Fruit fly (Drosophila melanogaster): ENCODE measurements around the gene Nepl8.

Gene Nepl8

DNA sequence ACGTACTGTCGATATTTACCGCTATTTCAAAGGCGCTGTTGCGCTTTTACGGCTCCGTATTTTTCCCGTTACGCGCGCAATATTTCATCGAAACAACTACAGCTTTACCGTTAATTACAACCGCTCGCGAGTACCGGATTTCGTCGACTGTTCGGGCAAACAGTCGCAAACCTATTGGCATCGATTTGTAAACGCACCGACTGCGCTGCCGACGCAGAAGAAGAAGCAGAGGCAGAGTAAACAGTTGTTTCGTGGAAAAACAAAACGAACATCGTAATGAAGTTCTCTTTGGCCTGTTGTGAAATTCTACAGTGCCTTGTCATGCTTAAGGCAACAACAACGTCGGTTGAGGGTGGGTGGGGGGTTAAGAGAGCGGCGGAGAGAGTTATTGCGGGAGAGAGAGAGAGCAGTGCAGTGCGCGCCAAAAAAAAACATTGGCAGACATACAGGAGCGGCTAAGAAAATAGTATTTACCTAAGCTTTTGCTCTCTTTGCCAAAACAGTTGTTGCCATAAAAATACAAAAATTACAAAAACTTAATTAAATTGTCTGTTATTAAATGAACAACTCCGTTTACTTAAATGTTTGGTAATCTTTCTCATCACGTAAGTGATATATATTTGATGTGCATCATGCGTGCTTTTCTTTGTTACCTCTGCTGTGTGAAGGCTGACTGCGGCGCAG is 44.9 kb downstream of the Nepl8 start, which contains the start of gene CG5953 (continued):
- TF ChIP-seq CG14860 (GFP tag; IDR thresholded peaks at IDR 0.05; ENCODE audit: partially characterized antibody): no peak
- TF ChIP-seq CG4707 (GFP tag; optimal IDR thresholded peaks at IDR 0.05): peak; percentile 84
- TF ChIP-seq CG1603 (tag; optimal IDR thresholded peaks at IDR 0.05): peak; percentile 94
- TF ChIP-seq Elba2 (GFP tag; optimal IDR thresholded peaks at IDR 0.05): peak; percentile 36
- peak; percentile 82 for TF ChIP-seq otp (GFP tag; IDR thresholded peaks at IDR 0.05)

DNA sequence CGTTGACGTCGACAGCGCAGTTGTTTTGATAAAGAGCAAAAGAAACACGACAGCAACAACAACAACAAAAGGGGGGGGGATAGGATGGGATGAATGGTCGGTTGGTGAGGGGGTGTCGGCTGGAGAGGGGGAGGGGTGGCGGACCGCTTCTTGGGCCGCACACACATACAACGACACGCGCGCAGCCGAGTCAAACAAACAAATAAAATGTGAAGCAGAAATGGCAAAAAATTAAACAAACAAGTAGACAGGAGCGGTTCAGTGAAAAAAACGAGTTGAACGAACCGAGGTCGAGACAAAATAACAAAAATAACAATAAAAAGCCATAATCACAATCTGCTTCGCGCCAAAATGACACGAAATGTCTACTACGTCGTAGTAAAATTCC is 45.4 kb downstream of the Nepl8 start:
- peak; percentile 15 for TF ChIP-seq grn (GFP tag; optimal IDR thresholded peaks at IDR 0.05)
- no peak for TF ChIP-seq Hr78 (GFP tag; optimal IDR thresholded peaks at IDR 0.05)
- 0 out of 3 replicates have a peak, but pooled peaks have one; percentile 10 for TF ChIP-seq croc (GFP tag; conservative IDR thresholded peaks at IDR 0.05)
- peak; percentile 86 for TF ChIP-seq abd-A (tag; optimal IDR thresholded peaks at IDR 0.05)
- TF ChIP-seq sd (tag; optimal IDR thresholded peaks at IDR 0.05): peak; percentile 74
- TF ChIP-seq CG10543 (GFP tag; optimal IDR thresholded peaks at IDR 0.05): peak; percentile 85
- peak; percentile 51; the same call in 1 of the 2 replicates for TF ChIP-seq tna (GFP tag; IDR thresholded peaks at IDR 0.05; ENCODE audit: partially characterized antibody)
- TF ChIP-seq Fer3 (tag; optimal IDR thresholded peaks at IDR 0.05): no peak
- TF ChIP-seq pfk (GFP tag; optimal IDR thresholded peaks at IDR 0.05): peak; percentile 34
- TF ChIP-seq CG18262 (tag; optimal IDR thresholded peaks at IDR 0.05): no peak
- no peak for TF ChIP-seq exex (tag; optimal IDR thresholded peaks at IDR 0.05)
- peak; percentile 32 for TF ChIP-seq fd64A (GFP tag; optimal IDR thresholded peaks at IDR 0.05)
- TF ChIP-seq Opbp (GFP tag; IDR thresholded peaks at IDR 0.05; ENCODE audit: partially characterized antibody): no peak; the same call in 2 of the 3 replicates
- no peak; the same call in 1 of the 2 replicates for TF ChIP-seq HLH3B (GFP tag; IDR thresholded peaks at IDR 0.05)
- peak; percentile 95 for TF ChIP-seq mirr (GFP tag; optimal IDR thresholded peaks at IDR 0.05)
- no peak for TF ChIP-seq nau (GFP tag; optimal IDR thresholded peaks at IDR 0.05)
- TF ChIP-seq rib (GFP tag; IDR thresholded peaks at IDR 0.05): peak; percentile 93
- TF ChIP-seq lab (GFP tag; optimal IDR thresholded peaks at IDR 0.05): peak; percentile 22
- peak; percentile 62 for TF ChIP-seq kni (GFP tag; optimal IDR thresholded peaks at IDR 0.05)
- TF ChIP-seq CG17361 (GFP tag; IDR thresholded peaks at IDR 0.05): peak; percentile 42; the same call in 1 of the 3 replicates
- TF ChIP-seq Scr (GFP tag; IDR thresholded peaks at IDR 0.05; ENCODE audit: partially characterized antibody): peak; percentile 11; the same call in 1 of the 2 replicates
- no peak for TF ChIP-seq Tbp (GFP tag; optimal IDR thresholded peaks at IDR 0.05)
- TF ChIP-seq Hr51 (GFP tag; optimal IDR thresholded peaks at IDR 0.05): no peak
- TF ChIP-seq CG8281 (tag; optimal IDR thresholded peaks at IDR 0.05): no peak
- TF ChIP-seq CG8765 (GFP tag; IDR thresholded peaks at IDR 0.05): 0 out of 2 replicates have a peak, but pooled peaks have one; percentile 2
- peak; percentile 27 for TF ChIP-seq CG18599 (GFP tag; optimal IDR thresholded peaks at IDR 0.05)
- peak; percentile 2; the same call in 1 of the 2 replicates for TF ChIP-seq slbo (GFP tag; IDR thresholded peaks at IDR 0.05)
- peak; percentile 95 for TF ChIP-seq CG4360 (GFP tag; IDR thresholded peaks at IDR 0.05)
- TF ChIP-seq sr (GFP tag; IDR thresholded peaks at IDR 0.05): peak; percentile 52; the same call in 1 of the 3 replicates
- TF ChIP-seq chinmo (GFP tag; IDR thresholded peaks at IDR 0.05; ENCODE audit: partially characterized antibody): peak; percentile 98
- peak; percentile 82 for TF ChIP-seq sug (tag; optimal IDR thresholded peaks at IDR 0.05)
- no peak for TF ChIP-seq C15 (GFP tag; IDR thresholded peaks at IDR 0.05)
- TF ChIP-seq Myb (GFP tag; optimal IDR thresholded peaks at IDR 0.05): no peak
- peak; percentile 4 for TF ChIP-seq CG15073 (GFP tag; optimal IDR thresholded peaks at IDR 0.05)
- TF ChIP-seq HLHmδ (GFP tag; optimal IDR thresholded peaks at IDR 0.05): peak; percentile 90
- no peak for TF ChIP-seq Dref (GFP tag; IDR thresholded peaks at IDR 0.05)
- TF ChIP-seq ham (GFP tag; IDR thresholded peaks at IDR 0.05): 0 out of 2 replicates have a peak, but pooled peaks have one; percentile 4
- peak; percentile 28 for TF ChIP-seq sqz (GFP tag; optimal IDR thresholded peaks at IDR 0.05)
- 0 out of 2 replicates have a peak, but pooled peaks have one; percentile 23 for TF ChIP-seq onecut (GFP tag; IDR thresholded peaks at IDR 0.05)
- no peak for TF ChIP-seq CG7786 (GFP tag; optimal IDR thresholded peaks at IDR 0.05)
- peak; percentile 38; the same call in 1 of the 2 replicates for TF ChIP-seq NFAT (GFP tag; IDR thresholded peaks at IDR 0.05)

Measured in whole organism, embryonic.